Worm (Caenorhabditis elegans): ENCODE measurements around the gene vps-41.

- TF ChIP-seq lin-35 (GFP tag; optimal IDR thresholded peaks at IDR 0.05) (no peak), sup-37 (GFP tag; optimal IDR thresholded peaks at IDR 0.05) (no peak), aly-2 (tag; optimal IDR thresholded peaks at IDR 0.05) (no peak), vab-15 (tag; optimal IDR thresholded peaks at IDR 0.05) (no peak), egl-13 (tag; optimal IDR thresholded peaks at IDR 0.05) (no peak), mdl-1 (tag; optimal IDR thresholded peaks at IDR 0.05) (no peak), elt-3 (tag; optimal IDR thresholded peaks at IDR 0.05) (no peak), mep-1 (tag; optimal IDR thresholded peaks at IDR 0.05) (no peak), nhr-76 (tag; optimal IDR thresholded peaks at IDR 0.05) (no peak), zip-4 (GFP tag; optimal IDR thresholded peaks at IDR 0.05) (no peak), ceh-82 (tag; optimal IDR thresholded peaks at IDR 0.05) (no peak), skn-1 (tag; optimal IDR thresholded peaks at IDR 0.05) (no peak), nhr-12 (tag; optimal IDR thresholded peaks at IDR 0.05) (no peak)
These were observed at the start of gene vps-41 for ce11 chrX:5283531-5283930.
